Worm (Caenorhabditis elegans) whole organism, mixed stage, embryonic: ENCODE data around the gene C25G6.4.

Experiments
- blmp-1 ChIP-seq: fragments of 150-350 bp; optimal IDR thresholded peaks from 2 replicates; lab custom pipeline; 2014; ENCODE audit warnings: missing biosample characterization, missing genetic modification characterization
- ceh-39 ChIP-seq: fragments of 150-350 bp; optimal IDR thresholded peaks from 2 replicates; lab custom pipeline; 2014; ENCODE audit warnings: missing biosample characterization, missing genetic modification characterization
- ces-1 ChIP-seq: fragments of 150-350 bp; optimal IDR thresholded peaks from 2 replicates; lab custom pipeline; 2014; ENCODE audit warnings: missing biosample characterization, missing genetic modification reagents, missing genetic modification characterization
- elt-1 ChIP-seq: sonication (generic microtip); optimal IDR thresholded peaks from 2 replicates; lab custom pipeline; 2017; ENCODE audit warnings: missing genetic modification characterization, mild to moderate bottlenecking, missing compliant biosample characterization, antibody characterized with exemption, moderate library complexity, borderline replicate concordance; ENCODE audit not compliant: insufficient read depth
- elt-3 ChIP-seq: fragments of 150-350 bp; optimal IDR thresholded peaks from 2 replicates; lab custom pipeline; 2014; ENCODE audit warnings: missing biosample characterization, missing genetic modification characterization
- hlh-1 ChIP-seq: fragments of 150-350 bp; optimal IDR thresholded peaks from 2 replicates; lab custom pipeline; 2014; ENCODE audit warnings: missing biosample characterization, missing genetic modification reagents, missing genetic modification characterization
- lin-13 ChIP-seq: fragments of 150-350 bp; optimal IDR thresholded peaks from 2 replicates; lab custom pipeline; 2014; ENCODE audit warnings: missing biosample characterization, missing genetic modification characterization
- mab-5 ChIP-seq: fragments of 150-350 bp; optimal IDR thresholded peaks from 2 replicates; lab custom pipeline; 2014; ENCODE audit warnings: missing biosample characterization, missing genetic modification characterization
- mls-2 ChIP-seq: sonication (generic microtip); optimal IDR thresholded peaks from 2 replicates; lab custom pipeline; 2016; ENCODE audit warnings: mild to moderate bottlenecking, missing genetic modification characterization, moderate library complexity, missing compliant biosample characterization
- nhr-12 ChIP-seq: fragments of 150-350 bp; optimal IDR thresholded peaks from 2 replicates; lab custom pipeline; 2014; ENCODE audit warnings: missing biosample characterization, missing genetic modification characterization
- nhr-28 ChIP-seq: fragments of 150-350 bp; optimal IDR thresholded peaks from 2 replicates; lab custom pipeline; 2014; ENCODE audit warnings: missing biosample characterization, missing genetic modification characterization
- pha-4 ChIP-seq: fragments of 150-350 bp; optimal IDR thresholded peaks from 2 replicates; lab custom pipeline; 2018; ENCODE audit warnings: missing biosample characterization, missing genetic modification reagents, missing genetic modification characterization
- unc-62 ChIP-seq: fragments of 150-350 bp; optimal IDR thresholded peaks from 2 replicates; lab custom pipeline; 2014; ENCODE audit warnings: missing biosample characterization, missing genetic modification reagents, missing genetic modification characterization

DNA sequence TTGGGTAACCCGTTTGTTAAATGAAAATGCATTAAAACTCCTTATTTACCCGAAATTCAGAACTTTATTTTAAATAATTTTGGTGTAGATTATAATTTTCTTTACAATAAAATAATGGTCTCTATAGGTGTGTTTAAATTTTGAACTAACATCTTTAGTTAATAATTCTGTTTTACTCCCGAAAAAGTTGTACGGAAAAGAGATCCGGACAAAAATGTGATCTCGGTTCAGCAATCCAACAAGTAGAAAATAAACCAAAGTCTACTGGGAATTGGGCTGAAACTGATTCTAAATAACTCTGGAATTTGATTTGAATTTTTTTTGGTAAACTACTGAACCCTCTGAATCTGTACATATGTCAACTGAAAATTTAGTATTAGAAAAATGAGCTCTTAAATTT, 46.1 kb upstream of the C25G6.4 start:
- TF ChIP-seq hlh-1, result no peak
- TF ChIP-seq ces-1 (GFP tag; lab: Kevin White, UChicago), result no peak
- no peak for TF ChIP-seq nhr-28 (tag; lab: Kevin White, UChicago)
- TF ChIP-seq mls-2 (tag; lab: Kevin White, UChicago), result no peak
- no peak for TF ChIP-seq mab-5
- no peak for TF ChIP-seq blmp-1 (tag; lab: Kevin White, UChicago)
- TF ChIP-seq elt-1, result no peak
- no peak for TF ChIP-seq lin-13 (tag; lab: Kevin White, UChicago)
- no peak for TF ChIP-seq pha-4 (tag; lab: Kevin White, UChicago)
- TF ChIP-seq nhr-12 (tag; lab: Kevin White, UChicago), result no peak
- TF ChIP-seq unc-62 (GFP tag; lab: Kevin White, UChicago), result no peak
- no peak for TF ChIP-seq elt-3 (tag; lab: Kevin White, UChicago)
- TF ChIP-seq ceh-39 (tag; lab: Kevin White, UChicago), result no peak
